Worm (Caenorhabditis elegans) whole organism, L3 larva: ENCODE measurements around the gene wdr-48.

Experiments used
- elt-1 ChIP-seq: fragments of 150-350 bp; optimal IDR thresholded peaks from 2 replicates; lab custom pipeline; 2014; ENCODE audit warnings: missing biosample characterization, missing genetic modification characterization
- elt-2 ChIP-seq: sonication (generic microtip); optimal IDR thresholded peaks from 2 replicates; lab custom pipeline; 2016; ENCODE audit warnings: missing genetic modification reagents, mild to moderate bottlenecking, missing genetic modification characterization, missing compliant biosample characterization
- nhr-28 ChIP-seq: fragments of 150-350 bp; optimal IDR thresholded peaks from 2 replicates; lab custom pipeline; 2014; ENCODE audit warnings: missing biosample characterization, missing genetic modification characterization
- nhr-43 ChIP-seq: sonication (generic microtip); optimal IDR thresholded peaks from 2 replicates; lab custom pipeline; 2016; ENCODE audit warnings: mild to moderate bottlenecking, missing genetic modification characterization, missing compliant biosample characterization; ENCODE audit not compliant: poor library complexity, severe bottlenecking
- skn-1 ChIP-seq: fragments of 150-350 bp; optimal IDR thresholded peaks from 2 replicates; lab custom pipeline; 2014; ENCODE audit warnings: missing biosample characterization, missing genetic modification characterization
- unc-62 ChIP-seq: fragments of 150-350 bp; sonication (generic microtip); optimal IDR thresholded peaks from 4 replicates; lab custom pipeline; 2014; ENCODE audit warnings: missing biosample characterization, missing genetic modification reagents, missing genetic modification characterization

ce11 chrIII:4600139-4600762 is 21.6 kb downstream of the wdr-48 start, which contains the start of gene mab-21:
- TF ChIP-seq nhr-28 (tag; lab: Kevin White, UChicago), result no peak
- no peak for TF ChIP-seq elt-2 (tag; lab: Kevin White, UChicago)
- no peak for TF ChIP-seq unc-62 (GFP tag; lab: Kevin White, UChicago)
- TF ChIP-seq skn-1 (tag; lab: Kevin White, UChicago), result no peak
- no peak for TF ChIP-seq nhr-43 (tag; lab: Kevin White, UChicago)
- no peak for TF ChIP-seq elt-1 (tag; lab: Kevin White, UChicago)
